Worm (Caenorhabditis elegans) whole organism, L4/young adult: ENCODE results near the gene try-8.

Source experiments
- W03F9.2 ChIP-seq: fragments of 150-350 bp; optimal IDR thresholded peaks from 2 replicates; lab custom pipeline; 2014; ENCODE audit warnings: missing biosample characterization, missing genetic modification characterization
- dao-5 ChIP-seq: sonication (generic microtip); optimal IDR thresholded peaks from 2 replicates; lab custom pipeline; 2016; ENCODE audit warnings: missing genotype, missing genetic modification characterization, moderate library complexity, missing compliant biosample characterization
- him-1 ChIP-seq: sonication (generic microtip); optimal IDR thresholded peaks from 2 replicates; lab custom pipeline; 2016; ENCODE audit warnings: missing genotype, missing genetic modification reagents, missing genetic modification characterization, missing compliant biosample characterization

The try-8 gene

DNA sequence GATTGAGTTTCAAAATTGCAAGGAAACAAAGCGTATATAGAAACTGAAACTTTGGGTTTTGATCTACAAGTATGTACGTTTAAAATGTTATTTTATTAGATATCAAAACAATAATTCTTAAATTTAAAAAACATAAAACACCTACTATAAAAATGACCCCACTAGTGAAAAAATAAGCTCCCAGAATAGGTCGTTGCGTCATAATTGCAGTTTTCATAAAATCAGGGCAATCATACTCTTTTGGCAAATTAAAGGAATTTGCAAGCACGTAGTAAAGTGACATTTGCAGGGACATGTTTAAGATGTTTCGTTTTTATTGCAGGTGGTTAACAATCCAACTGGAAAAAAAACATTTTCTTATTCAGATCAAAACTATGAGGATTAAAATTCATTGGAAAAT lies 45.6 kb downstream of the try-8 start, which contains the start of gene srt-6:
TSS of gene srt-6 (minus strand) at position 295 of the 400 bp plus-strand sequence.
- no peak for TF ChIP-seq W03F9.2
- TF ChIP-seq him-1, result no peak
- TF ChIP-seq dao-5 (tag; lab: Kevin White, UChicago), result no peak

DNA sequence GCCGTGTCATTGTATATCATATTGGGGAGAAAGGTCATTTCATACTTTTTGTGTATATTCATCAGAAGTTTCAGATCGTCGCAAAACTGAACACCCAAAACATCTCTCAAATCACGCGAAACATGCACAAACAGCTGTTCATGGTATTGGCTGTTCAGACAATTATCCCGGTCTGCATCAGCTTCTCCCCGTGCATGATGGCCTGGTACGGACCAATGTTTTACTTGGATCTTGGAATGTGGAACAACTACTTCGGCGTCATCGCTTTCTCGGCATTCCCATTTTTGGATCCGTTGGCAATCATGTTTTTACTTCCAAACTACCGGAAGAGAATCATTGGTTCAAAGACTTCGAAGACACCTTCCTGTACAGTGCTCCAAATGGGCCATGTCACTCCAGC lies 50.6 kb downstream of the try-8 start:
- no peak for TF ChIP-seq him-1
- TF ChIP-seq dao-5 (tag; lab: Kevin White, UChicago), result no peak
